Worm (Caenorhabditis elegans) whole organism, L4/young adult: Measurements from ENCODE around the gene C16C10.13.
A peak's percentile ranks its signal among the peaks of the same experiment; 100 is the strongest.

Experiments
- W03F9.2 ChIP-seq: fragments of 150-350 bp; optimal IDR thresholded peaks from 2 replicates; lab custom pipeline; 2014; ENCODE audit warnings: missing biosample characterization, missing genetic modification characterization
- dao-5 ChIP-seq: sonication (generic microtip); optimal IDR thresholded peaks from 2 replicates; lab custom pipeline; 2016; ENCODE audit warnings: missing genotype, missing genetic modification characterization, moderate library complexity, missing compliant biosample characterization
- him-1 ChIP-seq: sonication (generic microtip); optimal IDR thresholded peaks from 2 replicates; lab custom pipeline; 2016; ENCODE audit warnings: missing genotype, missing genetic modification reagents, missing genetic modification characterization, missing compliant biosample characterization

DNA sequence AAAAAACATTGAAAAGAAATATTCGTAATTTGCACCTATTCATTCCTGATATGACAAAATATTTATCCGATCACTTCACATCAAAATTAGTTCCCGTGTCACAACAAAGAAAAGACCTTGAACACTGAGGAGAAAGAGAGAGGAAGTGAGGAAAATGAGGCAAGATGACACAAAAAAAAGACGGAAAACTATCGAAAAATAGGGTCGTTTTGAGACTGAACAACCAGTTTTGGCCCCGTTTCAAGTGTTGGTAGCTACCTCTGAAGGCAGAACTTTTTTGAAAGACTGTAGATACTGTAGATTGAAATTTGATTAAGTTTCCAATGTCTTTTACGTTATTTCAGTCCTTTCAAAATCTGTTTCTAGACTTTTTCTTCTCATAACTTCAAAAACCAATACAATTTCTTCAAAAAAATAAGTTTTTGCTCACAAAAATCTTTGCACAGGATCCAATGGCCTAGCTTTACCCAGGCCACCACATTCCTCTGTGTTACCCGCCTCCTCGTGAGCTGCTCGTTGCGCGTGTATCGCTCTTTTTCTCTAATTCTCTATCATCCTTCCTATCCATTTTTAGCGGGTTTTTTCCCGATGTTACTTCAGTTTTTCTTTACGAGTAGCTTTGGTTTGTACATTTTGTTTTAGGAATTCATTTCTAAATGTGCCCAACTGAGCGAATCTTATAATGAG lies 20.2 kb downstream of the C16C10.13 start:
- TF ChIP-seq W03F9.2: peak; percentile 7
- TF ChIP-seq him-1 (tag; lab: Kevin White, UChicago): no peak
- no peak for TF ChIP-seq dao-5 (tag; lab: Kevin White, UChicago)
